Worm (Caenorhabditis elegans) whole organism, late embryonic: ENCODE data around the gene rpt-1.

ENCODE experiments used
- F13H6.1 ChIP-seq: sonication (generic microtip); optimal IDR thresholded peaks from 2 replicates; lab custom pipeline; 2016; ENCODE audit warnings: missing genetic modification characterization, missing compliant biosample characterization
- Y22D7AL.16 ChIP-seq: sonication (generic microtip); optimal IDR thresholded peaks from 2 replicates; lab custom pipeline; 2016; ENCODE audit warnings: missing genetic modification characterization, missing compliant biosample characterization
- ama-1 ChIP-seq: fragments of 150-350 bp; optimal IDR thresholded peaks from 2 replicates; lab custom pipeline; 2014
- nhr-11 ChIP-seq: fragments of 150-350 bp; optimal IDR thresholded peaks from 2 replicates; lab custom pipeline; 2014; ENCODE audit warnings: missing biosample characterization, missing genetic modification characterization
- unc-42 ChIP-seq: sonication (generic microtip); optimal IDR thresholded peaks from 2 replicates; lab custom pipeline; 2016; ENCODE audit warnings: missing genotype, missing genetic modification characterization, missing compliant biosample characterization

- TF ChIP-seq Y22D7AL.16 (tag; lab: Kevin White, UChicago) (no peak), unc-42 (tag; lab: Kevin White, UChicago) (no peak), nhr-11 (tag; lab: Kevin White, UChicago) (no peak), F13H6.1 (tag; lab: Kevin White, UChicago) (no peak), ama-1 (lab: Kevin White, UChicago) (no peak)
These were observed 7.7 kb upstream of the rpt-1 start for ce11 chrV:11989861-11990260.
